Worm (Caenorhabditis elegans) whole organism, late embryonic: ENCODE measurements around the gene tag-241.

ENCODE experiments used
- F13H6.1 ChIP-seq: sonication (generic microtip); optimal IDR thresholded peaks from 2 replicates; lab custom pipeline; 2016; ENCODE audit warnings: missing genetic modification characterization, missing compliant biosample characterization
- ceh-14 ChIP-seq: sonication (generic microtip); optimal IDR thresholded peaks from 2 replicates; lab custom pipeline; 2016; ENCODE audit warnings: missing genotype, missing genetic modification characterization, missing compliant biosample characterization
- fkh-10 ChIP-seq: fragments of 150-350 bp; optimal IDR thresholded peaks from 2 replicates; lab custom pipeline; 2014; ENCODE audit warnings: missing biosample characterization, missing genetic modification reagents, missing genetic modification characterization
- mec-3 ChIP-seq: sonication (generic microtip); optimal IDR thresholded peaks from 2 replicates; lab custom pipeline; 2016; ENCODE audit warnings: borderline replicate concordance, missing genetic modification characterization, missing compliant biosample characterization
- pha-4 ChIP-seq: fragments of 150-350 bp; optimal IDR thresholded peaks from 2 replicates; lab custom pipeline; 2018; ENCODE audit warnings: missing biosample characterization, missing genetic modification reagents, missing genetic modification characterization
- pros-1 ChIP-seq: fragments of 150-350 bp; optimal IDR thresholded peaks from 2 replicates; lab custom pipeline; 2014; ENCODE audit warnings: missing biosample characterization, missing genetic modification reagents, missing genetic modification characterization

DNA sequence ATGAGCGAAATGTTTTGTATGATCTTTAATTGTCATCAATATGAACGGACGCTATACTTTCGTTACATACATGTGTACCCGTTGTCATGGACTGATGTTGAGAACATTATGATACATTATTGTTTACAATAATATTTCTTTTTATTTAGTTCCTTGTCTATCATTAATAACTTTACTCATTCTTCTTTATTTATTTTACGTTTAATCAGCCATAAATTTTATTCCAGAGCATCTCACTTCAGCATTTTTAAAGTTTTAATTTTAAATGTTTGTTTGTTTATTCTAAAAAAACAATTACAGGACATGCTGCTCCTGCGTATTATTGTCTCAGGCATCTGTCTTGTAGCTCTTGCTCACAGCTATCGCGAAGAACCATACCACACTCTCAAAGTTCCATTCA is 19.6 kb downstream of the tag-241 start, which contains the start of gene F54F7.2:
- no peak for TF ChIP-seq ceh-14
- TF ChIP-seq pros-1 (tag; lab: Kevin White, UChicago) = no peak
- TF ChIP-seq pha-4 (tag; lab: Kevin White, UChicago) = no peak
- no peak for TF ChIP-seq F13H6.1 (tag; lab: Kevin White, UChicago)
- no peak for TF ChIP-seq mec-3 (tag; lab: Kevin White, UChicago)
- TF ChIP-seq fkh-10 (GFP tag; lab: Kevin White, UChicago) = no peak
